Worm (Caenorhabditis elegans) whole organism, L2 larva: ENCODE data around the gene F47D12.7.
A peak's percentile ranks its signal among the peaks of the same experiment; 100 is the strongest.

ENCODE experiments used
- C34F6.9 ChIP-seq: fragments of 150-350 bp; optimal IDR thresholded peaks from 2 replicates; lab custom pipeline; 2014; ENCODE audit warnings: missing biosample characterization, missing genetic modification characterization
- R02D3.7 ChIP-seq: fragments of 150-350 bp; optimal IDR thresholded peaks from 2 replicates; lab custom pipeline; 2014; ENCODE audit warnings: missing biosample characterization, missing genetic modification characterization
- Y55F3AM.14 ChIP-seq: fragments of 200-800 bp; sonication (Bioruptor generic); optimal IDR thresholded peaks from 2 replicates; lab custom pipeline; 2018; ENCODE audit warnings: mild to moderate bottlenecking, missing genetic modification characterization, missing compliant biosample characterization
- ZK546.5 ChIP-seq: sonication (generic microtip); optimal IDR thresholded peaks from 2 replicates; lab custom pipeline; 2017; ENCODE audit warnings: missing biosample characterization, missing genetic modification characterization
- alr-1 ChIP-seq: fragments of 150-350 bp; optimal IDR thresholded peaks from 2 replicates; lab custom pipeline; 2014; ENCODE audit warnings: missing biosample characterization, missing genetic modification characterization
- aly-2 ChIP-seq: fragments of 150-350 bp; optimal IDR thresholded peaks from 2 replicates; lab custom pipeline; 2014; ENCODE audit warnings: missing biosample characterization, missing genetic modification characterization
- ceh-16 ChIP-seq: fragments of 150-350 bp; optimal IDR thresholded peaks from 2 replicates; lab custom pipeline; 2014; ENCODE audit warnings: missing biosample characterization, missing genetic modification characterization
- ceh-82 ChIP-seq: fragments of 150-350 bp; optimal IDR thresholded peaks from 2 replicates; lab custom pipeline; 2014; ENCODE audit warnings: missing biosample characterization, missing genetic modification characterization
- crh-2 ChIP-seq: sonication (generic microtip); optimal IDR thresholded peaks from 2 replicates; lab custom pipeline; 2017; ENCODE audit warnings: missing biosample characterization, missing genetic modification characterization
- dmd-4 ChIP-seq: sonication (generic microtip); optimal IDR thresholded peaks from 2 replicates; lab custom pipeline; 2017; ENCODE audit warnings: missing biosample characterization, missing genetic modification characterization
- egl-27 ChIP-seq: sonication (generic microtip); optimal IDR thresholded peaks from 3 replicates; lab custom pipeline; 2017; ENCODE audit warnings: missing biosample characterization, missing genetic modification reagents, missing genetic modification characterization
- elt-1 ChIP-seq: fragments of 150-350 bp; optimal IDR thresholded peaks from 2 replicates; lab custom pipeline; 2014; ENCODE audit warnings: missing biosample characterization, missing genetic modification characterization
- elt-3 ChIP-seq: sonication (generic microtip); optimal IDR thresholded peaks from 2 replicates; lab custom pipeline; 2017; ENCODE audit warnings: missing biosample characterization, missing genetic modification characterization
- lin-11 ChIP-seq: fragments of 150-350 bp; sonication (generic microtip); optimal IDR thresholded peaks from 2 replicates; lab custom pipeline; 2014; ENCODE audit warnings: missing biosample characterization, missing genetic modification characterization, inconsistent platforms, mixed read lengths
- lin-13 ChIP-seq: fragments of 150-350 bp; optimal IDR thresholded peaks from 2 replicates; lab custom pipeline; 2014; ENCODE audit warnings: missing biosample characterization, missing genetic modification reagents, missing genetic modification characterization
- lin-39 ChIP-seq: fragments of 150-350 bp; optimal IDR thresholded peaks from 2 replicates; lab custom pipeline; 2014; ENCODE audit warnings: missing biosample characterization, missing genetic modification reagents, missing genetic modification characterization
- lsy-2 ChIP-seq, 2 experiments: fragments of 150-350 bp in 1 of 2; sonication (generic microtip) in 1 of 2; optimal IDR thresholded peaks; 2 replicates each; lab custom pipeline; 2014 to 2017; ENCODE audit warnings: missing biosample characterization in 2 of 2, missing genetic modification characterization in 2 of 2
- mab-5 ChIP-seq: fragments of 150-350 bp; optimal IDR thresholded peaks from 2 replicates; lab custom pipeline; 2014; ENCODE audit warnings: missing biosample characterization, missing genetic modification characterization
- mbf-1 ChIP-seq: sonication (generic microtip); optimal IDR thresholded peaks from 2 replicates; lab custom pipeline; 2017; ENCODE audit warnings: missing biosample characterization, missing genetic modification characterization
- mdl-1 ChIP-seq, 2 experiments: fragments of 150-350 bp in 1 of 2; sonication (generic microtip) in 1 of 2; optimal IDR thresholded peaks; 2 replicates each; lab custom pipeline; 2017; ENCODE audit warnings: missing biosample characterization in 2 of 2, missing genetic modification characterization in 2 of 2
- nhr-10 ChIP-seq: sonication (generic microtip); optimal IDR thresholded peaks from 2 replicates; lab custom pipeline; 2017; ENCODE audit warnings: missing biosample characterization, missing genetic modification characterization
- nhr-11 ChIP-seq: fragments of 150-350 bp; optimal IDR thresholded peaks from 2 replicates; lab custom pipeline; 2014; ENCODE audit warnings: missing biosample characterization, missing genetic modification characterization
- nhr-12 ChIP-seq: fragments of 150-350 bp; optimal IDR thresholded peaks from 2 replicates; lab custom pipeline; 2014; ENCODE audit warnings: missing biosample characterization, missing genetic modification characterization
- nhr-129 ChIP-seq: fragments of 150-350 bp; optimal IDR thresholded peaks from 2 replicates; lab custom pipeline; 2014; ENCODE audit warnings: missing biosample characterization, missing genetic modification characterization
- nhr-21 ChIP-seq: fragments of 150-350 bp; optimal IDR thresholded peaks from 2 replicates; lab custom pipeline; 2014; ENCODE audit warnings: missing biosample characterization, missing genetic modification characterization
- nhr-25 ChIP-seq: fragments of 150-350 bp; sonication (generic microtip); optimal IDR thresholded peaks from 3 replicates; lab custom pipeline; 2014; ENCODE audit warnings: missing biosample characterization, missing genetic modification characterization
- nhr-6 ChIP-seq: fragments of 150-350 bp; optimal IDR thresholded peaks from 2 replicates; lab custom pipeline; 2014; ENCODE audit warnings: missing biosample characterization, missing genetic modification characterization
- nhr-77 ChIP-seq: fragments of 150-350 bp; optimal IDR thresholded peaks from 2 replicates; lab custom pipeline; 2014; ENCODE audit warnings: missing biosample characterization, missing genetic modification characterization
- peb-1 ChIP-seq: fragments of 150-350 bp; optimal IDR thresholded peaks from 2 replicates; lab custom pipeline; 2014; ENCODE audit warnings: missing biosample characterization, missing genetic modification characterization
- skn-1 ChIP-seq: sonication (generic microtip); optimal IDR thresholded peaks from 2 replicates; lab custom pipeline; 2017; ENCODE audit warnings: missing biosample characterization, missing genetic modification characterization
- sma-9 ChIP-seq, 2 experiments: fragments of 150-350 bp in 1 of 2; sonication (generic microtip) in 1 of 2; optimal IDR thresholded peaks; 2 replicates each; lab custom pipeline; 2014 to 2016; ENCODE audit warnings: missing genetic modification characterization in 2 of 2, mild to moderate bottlenecking in 1 of 2, missing biosample characterization in 1 of 2, missing compliant biosample characterization in 1 of 2, missing genetic modification reagents in 1 of 2, moderate library complexity in 1 of 2
- snpc-4 ChIP-seq: fragments of 150-350 bp; optimal IDR thresholded peaks from 2 replicates; lab custom pipeline; 2014; ENCODE audit warnings: missing biosample characterization, missing genetic modification characterization
- unc-39 ChIP-seq: fragments of 150-350 bp; optimal IDR thresholded peaks from 2 replicates; lab custom pipeline; 2014; ENCODE audit warnings: missing biosample characterization, missing genetic modification characterization
- unc-55 ChIP-seq: fragments of 150-350 bp; sonication (generic microtip); optimal IDR thresholded peaks from 3 replicates; lab custom pipeline; 2014; ENCODE audit warnings: missing biosample characterization, missing genetic modification reagents, missing genetic modification characterization
- zag-1 ChIP-seq: fragments of 150-350 bp; optimal IDR thresholded peaks from 2 replicates; lab custom pipeline; 2014; ENCODE audit warnings: missing biosample characterization, missing genetic modification characterization
- ztf-1 ChIP-seq: fragments of 200-800 bp; sonication (Bioruptor generic); conservative IDR thresholded peaks from 2 replicates; pipeline ENCODE4 v1.3.6; 2022; ENCODE audit warnings: missing genetic modification characterization, missing compliant biosample characterization
- ztf-11 ChIP-seq: sonication (generic microtip); optimal IDR thresholded peaks from 2 replicates; lab custom pipeline; 2017; ENCODE audit warnings: missing biosample characterization, missing genetic modification characterization
- ztf-4 ChIP-seq: fragments of 150-350 bp; optimal IDR thresholded peaks from 2 replicates; lab custom pipeline; 2014; ENCODE audit warnings: missing biosample characterization, missing genetic modification characterization

F47D12.7 gene

DNA sequence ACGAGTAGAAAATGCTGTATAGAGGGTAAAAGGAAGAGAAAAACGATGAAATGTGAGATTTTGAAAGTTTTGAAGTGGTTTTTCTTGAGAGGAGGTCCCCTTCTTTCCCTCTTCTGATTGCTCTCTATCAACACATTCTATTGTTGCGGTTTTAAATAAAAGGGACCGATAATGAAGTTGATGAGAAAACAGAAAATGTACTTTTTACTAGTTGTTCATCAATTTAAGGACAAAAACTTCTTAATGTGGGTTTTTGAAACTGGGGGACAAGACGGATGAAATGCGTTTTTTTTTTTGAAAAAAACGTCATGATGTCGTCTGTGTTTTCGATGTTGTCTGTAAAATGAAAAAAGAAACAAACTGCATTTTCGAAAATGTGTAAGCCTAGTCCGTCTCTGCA is 21.0 kb upstream of the F47D12.7 start:
- TF ChIP-seq alr-1 (tag; lab: Kevin White, UChicago) (no peak), zag-1 (tag; lab: Kevin White, UChicago) (no peak), ztf-11 (tag; lab: Kevin White, UChicago) (no peak), unc-55 (GFP tag; lab: Kevin White, UChicago) (no peak), aly-2 (tag; lab: Kevin White, UChicago) (no peak), nhr-77 (tag; lab: Kevin White, UChicago) (no peak), ztf-4 (tag; lab: Kevin White, UChicago) (no peak), lin-11 (no peak), unc-39 (tag; lab: Kevin White, UChicago) (no peak), skn-1 (tag; lab: Kevin White, UChicago) (no peak), lsy-2 (tag; optimal IDR thresholded peaks at IDR 0.05; lab: Kevin White, UChicago) (no peak), R02D3.7 (tag; lab: Kevin White, UChicago) (no peak), elt-1 (no peak), peb-1 (tag; lab: Kevin White, UChicago) (no peak), lin-13 (GFP tag; lab: Kevin White, UChicago) (no peak), nhr-6 (no peak)

DNA sequence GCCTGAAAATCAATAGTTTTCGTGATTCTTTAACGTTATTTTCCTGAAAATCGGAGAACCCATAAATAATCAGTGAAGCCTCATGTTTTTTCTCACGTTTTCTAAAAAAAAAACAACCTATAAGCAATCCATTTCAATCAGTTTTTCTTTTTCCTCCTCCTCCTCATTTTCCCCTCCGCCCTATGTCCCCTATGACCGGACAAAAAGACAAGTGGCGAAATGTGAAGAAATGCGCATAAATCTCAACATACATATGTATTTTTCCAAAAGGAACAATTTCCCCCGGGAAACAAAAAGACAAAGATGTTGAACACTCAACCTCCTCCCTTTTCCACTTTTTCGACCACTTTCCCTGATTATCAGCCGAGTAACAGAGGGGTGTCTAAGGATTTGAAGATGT is 19.7 kb upstream of the F47D12.7 start:
- TF ChIP-seq ZK546.5 (no peak), lin-39 (tag; lab: Kevin White, UChicago) (no peak), C34F6.9 (tag; lab: Kevin White, UChicago) (no peak), mdl-1 (tag; optimal IDR thresholded peaks at IDR 0.05; lab: Kevin White, UChicago) (no peak), zag-1 (tag; lab: Kevin White, UChicago) (no peak)

DNA sequence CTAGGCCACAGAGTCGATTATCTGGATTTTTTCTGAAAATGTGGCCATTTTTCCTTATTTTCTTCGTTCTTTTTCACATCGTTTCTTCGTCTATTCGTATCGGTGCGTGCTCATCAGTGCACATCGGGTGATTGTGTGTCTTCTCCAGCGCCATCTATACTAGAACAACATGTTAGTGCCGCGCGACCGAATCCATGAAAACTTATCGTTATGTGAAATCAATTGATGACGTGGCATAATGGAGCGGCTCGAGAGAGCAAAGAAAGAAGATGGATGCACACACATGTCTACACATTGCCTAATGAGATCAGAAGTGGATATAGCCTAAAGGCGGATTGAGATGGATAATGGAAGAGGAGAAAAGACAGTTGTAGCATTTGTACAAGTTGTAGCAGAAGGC is 16.4 kb upstream of the F47D12.7 start:
- no peak for TF ChIP-seq nhr-25 (tag; lab: Kevin White, UChicago)
- TF ChIP-seq aly-2 (tag; lab: Kevin White, UChicago): no peak
- peak; percentile 35 for TF ChIP-seq crh-2 (tag; lab: Kevin White, UChicago)

DNA sequence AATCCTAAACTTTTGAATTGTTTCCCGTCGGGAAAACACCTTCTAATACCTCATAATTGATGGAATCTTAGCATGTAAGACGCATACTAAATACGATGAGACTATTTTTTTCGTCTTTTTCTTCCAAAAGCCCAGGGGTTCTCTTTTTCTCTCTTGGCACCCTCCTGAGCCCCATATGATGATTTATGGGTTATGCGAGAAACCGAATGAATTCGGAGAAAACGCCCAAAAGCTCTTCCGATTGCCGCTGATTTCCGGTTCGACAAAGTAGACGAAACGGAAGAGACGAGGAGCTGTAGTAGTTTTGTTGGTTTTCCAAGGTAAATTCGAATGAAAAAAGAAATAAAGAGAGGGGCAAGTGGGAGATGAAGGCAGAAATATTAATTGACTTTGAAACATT is 15.6 kb upstream of the F47D12.7 start:
- TF ChIP-seq dmd-4 (tag; lab: Kevin White, UChicago): no peak
- peak; percentile 90 for TF ChIP-seq mab-5
- TF ChIP-seq nhr-129: no peak
- TF ChIP-seq Y55F3AM.14 (GFP tag; lab: Kevin White, UChicago): no peak
- no peak for TF ChIP-seq aly-2 (tag; lab: Kevin White, UChicago)
- TF ChIP-seq nhr-21 (tag; lab: Kevin White, UChicago): no peak
- TF ChIP-seq nhr-10 (tag; lab: Kevin White, UChicago): no peak
- no peak for TF ChIP-seq unc-39 (tag; lab: Kevin White, UChicago)
- TF ChIP-seq nhr-11 (tag; lab: Kevin White, UChicago): no peak
- no peak for TF ChIP-seq mbf-1
- peak; percentile 53 for TF ChIP-seq unc-55 (GFP tag; lab: Kevin White, UChicago)

DNA sequence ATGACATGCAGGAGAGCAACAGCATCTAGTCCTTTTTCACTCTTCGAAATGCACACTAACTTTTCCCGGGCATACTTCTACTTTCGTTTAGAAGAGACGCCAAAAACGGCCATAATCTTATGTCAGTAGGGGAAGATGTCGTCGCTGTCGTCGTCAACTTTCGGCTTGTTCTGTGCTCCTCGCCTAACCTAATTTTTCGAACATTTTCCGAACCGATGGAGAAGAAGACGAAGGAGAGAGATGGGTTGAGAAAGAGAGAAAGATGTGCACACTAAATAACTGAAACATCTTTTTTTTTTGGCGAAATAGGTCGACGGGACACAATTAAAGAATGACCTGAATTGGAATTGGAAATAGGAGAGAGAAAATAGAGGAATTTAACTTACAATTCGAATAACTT is 14.5 kb upstream of the F47D12.7 start:
- TF ChIP-seq nhr-21 (tag; lab: Kevin White, UChicago): no peak
- TF ChIP-seq C34F6.9 (tag; lab: Kevin White, UChicago): peak; percentile 2

DNA sequence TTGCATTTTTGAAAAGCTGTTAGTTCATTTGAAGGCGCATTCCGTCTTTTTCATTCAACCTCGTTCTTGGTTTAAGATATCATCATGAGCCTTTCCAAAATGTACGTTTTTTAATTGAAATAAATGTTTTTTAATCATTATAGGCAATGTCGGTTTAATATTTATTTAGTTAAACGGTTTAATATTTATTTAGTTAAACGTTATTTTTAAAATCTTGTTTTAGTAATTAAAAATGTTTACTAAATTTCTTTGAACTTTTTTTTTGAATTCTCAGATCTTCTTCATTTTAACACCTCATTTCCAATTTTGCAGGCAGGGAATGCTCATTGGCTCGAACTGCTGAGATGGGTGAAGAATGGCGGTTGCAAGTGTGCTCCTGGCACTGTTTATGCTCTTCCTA is 13.2 kb upstream of the F47D12.7 start, which contains the start of gene gar-2:
Gene gar-2, plus strand, starts transcription at position 301 of the 400 bp plus-strand sequence.
- no peak for TF ChIP-seq ztf-11 (tag; lab: Kevin White, UChicago)
- TF ChIP-seq elt-1: no peak
- TF ChIP-seq ceh-16 (tag; lab: Kevin White, UChicago): no peak
- no peak for TF ChIP-seq skn-1 (tag; lab: Kevin White, UChicago)
- TF ChIP-seq sma-9 (GFP tag; optimal IDR thresholded peaks at IDR 0.05; lab: Kevin White, UChicago): no peak
- no peak for TF ChIP-seq sma-9 (tag; optimal IDR thresholded peaks at IDR 0.05; lab: Kevin White, UChicago)
- no peak for TF ChIP-seq unc-39 (tag; lab: Kevin White, UChicago)
- TF ChIP-seq Y55F3AM.14 (GFP tag; lab: Kevin White, UChicago): no peak
- no peak for TF ChIP-seq elt-3 (tag; lab: Kevin White, UChicago)
- TF ChIP-seq ztf-1 (GFP tag; lab: Robert Waterston, UW): no peak
- TF ChIP-seq unc-55 (GFP tag; lab: Kevin White, UChicago): no peak
- no peak for TF ChIP-seq egl-27 (tag; lab: Kevin White, UChicago)
- no peak for TF ChIP-seq nhr-12 (tag; lab: Kevin White, UChicago)
- TF ChIP-seq nhr-11 (tag; lab: Kevin White, UChicago): no peak
- no peak for TF ChIP-seq lin-39 (tag; lab: Kevin White, UChicago)
- TF ChIP-seq snpc-4: no peak
- no peak for TF ChIP-seq lin-11
- TF ChIP-seq mab-5: no peak
- TF ChIP-seq ceh-82 (tag; lab: Kevin White, UChicago): no peak
